Worm (Caenorhabditis elegans) whole organism, L4/young adult: Measurements from ENCODE around the gene gck-1.

ENCODE experiments used
- W03F9.2 ChIP-seq: fragments of 150-350 bp; optimal IDR thresholded peaks from 2 replicates; lab custom pipeline; 2014; ENCODE audit warnings: missing biosample characterization, missing genetic modification characterization
- him-1 ChIP-seq: sonication (generic microtip); optimal IDR thresholded peaks from 2 replicates; lab custom pipeline; 2016; ENCODE audit warnings: missing genotype, missing genetic modification reagents, missing genetic modification characterization, missing compliant biosample characterization

DNA sequence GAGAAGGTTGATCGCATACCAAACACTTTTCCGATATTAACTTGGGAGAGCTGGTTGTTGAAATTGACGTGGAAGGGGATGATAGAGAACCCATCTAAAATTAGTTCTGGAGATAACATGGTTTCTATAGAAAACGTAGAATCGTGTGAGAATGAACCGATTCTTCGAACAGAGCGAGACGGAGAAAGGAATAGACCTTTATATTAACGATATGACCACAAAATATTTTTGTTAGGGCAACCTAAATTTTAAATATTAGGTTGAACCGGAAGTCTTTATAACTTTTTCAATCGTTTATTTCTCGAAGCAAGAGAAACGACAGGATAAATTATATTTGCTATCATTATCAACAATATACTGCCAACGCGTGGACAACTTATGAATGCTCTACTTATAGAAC is 18.5 kb downstream of the gck-1 start, which contains the start of gene nhr-219:
- TF ChIP-seq him-1 (tag; lab: Kevin White, UChicago) = no peak
- TF ChIP-seq W03F9.2 (tag; lab: Kevin White, UChicago) = no peak
